Worm (Caenorhabditis elegans) whole organism, L1 larva: ENCODE data around the gene F42A10.5.
A peak's percentile ranks its signal among the peaks of the same experiment; 100 is the strongest.

Experiments used
- C04F5.9 ChIP-seq: sonication (generic microtip); optimal IDR thresholded peaks from 2 replicates; lab custom pipeline; 2016; ENCODE audit warnings: missing genetic modification characterization, missing compliant biosample characterization
- C16A3.4 ChIP-seq: fragments of 150-350 bp; optimal IDR thresholded peaks from 2 replicates; lab custom pipeline; 2014; ENCODE audit warnings: missing biosample characterization, missing genetic modification characterization
- Y116A8C.19 ChIP-seq: sonication (generic microtip); optimal IDR thresholded peaks from 2 replicates; lab custom pipeline; 2016; ENCODE audit warnings: missing compliant biosample characterization, missing genetic modification characterization, borderline replicate concordance
- alr-1 ChIP-seq: fragments of 200-800 bp; sonication (Bioruptor generic); optimal IDR thresholded peaks from 2 replicates; lab custom pipeline; 2018; ENCODE audit warnings: borderline replicate concordance, mild to moderate bottlenecking, missing genetic modification characterization, missing compliant biosample characterization
- aly-2 ChIP-seq: fragments of 150-350 bp; optimal IDR thresholded peaks from 2 replicates; lab custom pipeline; 2014; ENCODE audit warnings: missing biosample characterization, missing genetic modification characterization
- ama-1 ChIP-seq: fragments of 150-350 bp; optimal IDR thresholded peaks from 2 replicates; lab custom pipeline; 2014
- blmp-1 ChIP-seq: fragments of 150-350 bp; optimal IDR thresholded peaks from 2 replicates; lab custom pipeline; 2014; ENCODE audit warnings: missing biosample characterization, missing genetic modification characterization
- ceh-63 ChIP-seq: fragments of 200-800 bp; sonication (Bioruptor generic); optimal IDR thresholded peaks from 2 replicates; lab custom pipeline; 2018; ENCODE audit warnings: mild to moderate bottlenecking, missing genetic modification characterization, missing compliant biosample characterization
- ceh-82 ChIP-seq, 3 experiments: fragments of 150-350 bp in 1 of 3; sonication (generic microtip) in 2 of 3; optimal IDR thresholded peaks; 2 replicates each; lab custom pipeline; 2014 to 2017; ENCODE audit warnings: missing biosample characterization in 3 of 3, missing genetic modification characterization in 3 of 3
- ceh-88 ChIP-seq: fragments of 200-800 bp; sonication (Bioruptor generic); IDR thresholded peaks from 2 replicates; pipeline ENCODE4 v1.3.6; 2022; ENCODE audit warnings: missing genetic modification characterization, missing compliant biosample characterization
- ceh-90 ChIP-seq: sonication (generic microtip); optimal IDR thresholded peaks from 2 replicates; lab custom pipeline; 2016; ENCODE audit warnings: missing genetic modification characterization, missing compliant biosample characterization
- dpl-1 ChIP-seq, 3 experiments: fragments of 150-350 bp in 2 of 3; sonication (generic microtip) in 1 of 3; optimal IDR thresholded peaks; 2 replicates each; lab custom pipeline; 2014 to 2017; ENCODE audit warnings: missing biosample characterization in 3 of 3, missing genetic modification characterization in 3 of 3, missing genetic modification reagents in 3 of 3
- dsc-1 ChIP-seq: sonication (generic microtip); optimal IDR thresholded peaks from 2 replicates; lab custom pipeline; 2016; ENCODE audit warnings: mild to moderate bottlenecking, missing genetic modification characterization, missing compliant biosample characterization
- egl-13 ChIP-seq: sonication (generic microtip); optimal IDR thresholded peaks from 2 replicates; lab custom pipeline; 2016; ENCODE audit warnings: missing genotype, missing genetic modification reagents, missing genetic modification characterization, missing compliant biosample characterization
- elt-3 ChIP-seq, 6 experiments: fragments of 150-350 bp in 1 of 6; sonication (generic microtip); optimal IDR thresholded peaks; 2 replicates each; lab custom pipeline; 2017 to 2018; ENCODE audit warnings: missing biosample characterization in 6 of 6, missing genetic modification characterization in 6 of 6, inconsistent platforms in 1 of 6
- ets-5 ChIP-seq: fragments of 200-800 bp; sonication (Bioruptor generic); IDR thresholded peaks from 2 replicates; pipeline ENCODE4 v1.3.6; 2022; ENCODE audit warnings: missing genetic modification characterization, missing compliant biosample characterization
- fkh-10 ChIP-seq: sonication (generic microtip); optimal IDR thresholded peaks from 2 replicates; lab custom pipeline; 2017; ENCODE audit warnings: missing biosample characterization, missing genetic modification reagents, missing genetic modification characterization
- fkh-4 ChIP-seq: sonication (generic microtip); optimal IDR thresholded peaks from 2 replicates; lab custom pipeline; 2016; ENCODE audit warnings: missing compliant biosample characterization, missing genetic modification characterization, borderline replicate concordance
- hpl-2 ChIP-seq: fragments of 150-350 bp; optimal IDR thresholded peaks from 2 replicates; lab custom pipeline; 2014; ENCODE audit warnings: missing biosample characterization, missing genetic modification reagents, missing genetic modification characterization
- isw-1 ChIP-seq: fragments of 200-800 bp; sonication (Bioruptor generic); IDR thresholded peaks from 2 replicates; pipeline ENCODE4 v1.3.6; 2022; ENCODE audit warnings: missing genetic modification characterization, missing compliant biosample characterization
- jun-1 ChIP-seq: fragments of 150-350 bp; optimal IDR thresholded peaks from 2 replicates; lab custom pipeline; 2014; ENCODE audit warnings: missing biosample characterization, missing genetic modification reagents, missing genetic modification characterization
- lin-13 ChIP-seq: fragments of 150-350 bp; optimal IDR thresholded peaks from 2 replicates; lab custom pipeline; 2014; ENCODE audit warnings: missing biosample characterization, missing genetic modification reagents, missing genetic modification characterization
- lin-35 ChIP-seq, 2 experiments: fragments of 150-350 bp; optimal IDR thresholded peaks; 2 replicates each; lab custom pipeline; 2014; ENCODE audit warnings: missing biosample characterization in 2 of 2, missing genetic modification characterization in 2 of 2, missing genetic modification reagents in 2 of 2
- lin-39 ChIP-seq: fragments of 150-350 bp; optimal IDR thresholded peaks from 2 replicates; lab custom pipeline; 2014; ENCODE audit warnings: missing biosample characterization, missing genetic modification reagents, missing genetic modification characterization
- lir-3 ChIP-seq: sonication (generic microtip); optimal IDR thresholded peaks from 2 replicates; lab custom pipeline; 2016; ENCODE audit warnings: mild to moderate bottlenecking, missing genetic modification characterization, moderate library complexity, missing compliant biosample characterization; ENCODE audit not compliant: poor library complexity
- nhr-11 ChIP-seq: fragments of 150-350 bp; optimal IDR thresholded peaks from 2 replicates; lab custom pipeline; 2014; ENCODE audit warnings: missing biosample characterization, missing genetic modification characterization
- nhr-12 ChIP-seq: sonication (generic microtip); optimal IDR thresholded peaks from 2 replicates; lab custom pipeline; 2017; ENCODE audit warnings: missing biosample characterization, missing genetic modification characterization
- nhr-19 ChIP-seq: fragments of 200-800 bp; sonication (Bioruptor generic); conservative IDR thresholded peaks from 2 replicates; pipeline ENCODE4 v1.3.6; 2022; ENCODE audit warnings: missing genetic modification characterization, missing compliant biosample characterization
- nhr-20 ChIP-seq: sonication (generic microtip); optimal IDR thresholded peaks from 2 replicates; lab custom pipeline; 2016; ENCODE audit warnings: mild to moderate bottlenecking, missing genetic modification characterization, missing compliant biosample characterization
- nhr-47 ChIP-seq: sonication (generic microtip); optimal IDR thresholded peaks from 2 replicates; lab custom pipeline; 2016; ENCODE audit warnings: mild to moderate bottlenecking, missing genetic modification characterization, moderate library complexity, missing compliant biosample characterization
- nhr-71 ChIP-seq: sonication (generic microtip); optimal IDR thresholded peaks from 2 replicates; lab custom pipeline; 2016; ENCODE audit warnings: mild to moderate bottlenecking, missing genetic modification characterization, moderate library complexity, missing compliant biosample characterization
- nhr-76 ChIP-seq: sonication (generic microtip); optimal IDR thresholded peaks from 2 replicates; lab custom pipeline; 2017; ENCODE audit warnings: missing biosample characterization, missing genetic modification characterization
- nhr-77 ChIP-seq: fragments of 150-350 bp; optimal IDR thresholded peaks from 2 replicates; lab custom pipeline; 2014; ENCODE audit warnings: missing biosample characterization, missing genetic modification characterization
- nhr-84 ChIP-seq: sonication (generic microtip); optimal IDR thresholded peaks from 2 replicates; lab custom pipeline; 2017; ENCODE audit warnings: missing biosample characterization, missing genetic modification characterization
- nhr-85 ChIP-seq: sonication (generic microtip); peaks from one replicate; lab custom pipeline; 2016; ENCODE audit warnings: missing genetic modification characterization, inconsistent platforms, missing compliant biosample characterization
- nhr-90 ChIP-seq: sonication (generic microtip); optimal IDR thresholded peaks from 2 replicates; lab custom pipeline; 2016; ENCODE audit warnings: mild to moderate bottlenecking, missing genetic modification characterization, missing compliant biosample characterization; ENCODE audit not compliant: poor library complexity
- pag-3 ChIP-seq: sonication (generic microtip); optimal IDR thresholded peaks from 2 replicates; lab custom pipeline; 2017; ENCODE audit warnings: missing genetic modification characterization, mild to moderate bottlenecking, missing compliant biosample characterization, antibody characterized with exemption, borderline replicate concordance; ENCODE audit not compliant: insufficient read depth
- skn-1 ChIP-seq: fragments of 150-350 bp; optimal IDR thresholded peaks from 2 replicates; lab custom pipeline; 2014; ENCODE audit warnings: missing biosample characterization, missing genetic modification characterization
- snu-23 ChIP-seq: sonication (generic microtip); optimal IDR thresholded peaks from 2 replicates; lab custom pipeline; 2016; ENCODE audit warnings: missing genetic modification characterization, missing compliant biosample characterization
- sptf-1 ChIP-seq: fragments of 150-350 bp; optimal IDR thresholded peaks from 2 replicates; lab custom pipeline; 2014; ENCODE audit warnings: missing biosample characterization, missing genetic modification characterization
- sup-37 ChIP-seq: fragments of 200-800 bp; sonication (Bioruptor generic); optimal IDR thresholded peaks from 2 replicates; lab custom pipeline; 2018; ENCODE audit warnings: mild to moderate bottlenecking, missing genetic modification characterization, missing compliant biosample characterization
- swsn-7 ChIP-seq: sonication (generic microtip); optimal IDR thresholded peaks from 2 replicates; lab custom pipeline; 2016; ENCODE audit warnings: missing genetic modification characterization, missing compliant biosample characterization
- tbx-2 ChIP-seq: sonication (generic microtip); optimal IDR thresholded peaks from 2 replicates; lab custom pipeline; 2016; ENCODE audit warnings: missing genetic modification characterization, missing compliant biosample characterization
- unc-130 ChIP-seq: fragments of 150-350 bp; optimal IDR thresholded peaks from 2 replicates; lab custom pipeline; 2017; ENCODE audit warnings: missing biosample characterization, missing genetic modification characterization, inconsistent platforms
- unc-30 ChIP-seq: sonication (generic microtip); optimal IDR thresholded peaks from 2 replicates; lab custom pipeline; 2017; ENCODE audit warnings: missing biosample characterization, missing genetic modification characterization
- unc-86 ChIP-seq: sonication (generic microtip); optimal IDR thresholded peaks from 2 replicates; lab custom pipeline; 2016; ENCODE audit warnings: missing genetic modification characterization, missing compliant biosample characterization
- unc-98 ChIP-seq: fragments of 200-800 bp; sonication (Bioruptor generic); IDR thresholded peaks from 2 replicates; pipeline ENCODE4 v1.3.6; 2022; ENCODE audit warnings: missing genetic modification characterization, missing compliant biosample characterization
- vab-15 ChIP-seq: sonication (generic microtip); optimal IDR thresholded peaks from 2 replicates; lab custom pipeline; 2017; ENCODE audit warnings: missing genotype, mild to moderate bottlenecking, missing genetic modification characterization, missing compliant biosample characterization
- xbp-1 ChIP-seq: sonication (generic microtip); optimal IDR thresholded peaks from 2 replicates; lab custom pipeline; 2016; ENCODE audit warnings: missing genetic modification characterization, missing compliant biosample characterization
- zip-4 ChIP-seq: fragments of 200-800 bp; sonication (Bioruptor generic); optimal IDR thresholded peaks from 2 replicates; lab custom pipeline; 2018; ENCODE audit warnings: mild to moderate bottlenecking, missing genetic modification characterization, moderate library complexity, missing compliant biosample characterization
- ztf-11 ChIP-seq, 2 experiments: sonication (generic microtip); optimal IDR thresholded peaks; 2 replicates each; lab custom pipeline; 2016 to 2017; ENCODE audit warnings: missing genetic modification characterization in 2 of 2, missing biosample characterization in 1 of 2, missing compliant biosample characterization in 1 of 2
- ztf-4 ChIP-seq: fragments of 150-350 bp; optimal IDR thresholded peaks from 2 replicates; lab custom pipeline; 2014; ENCODE audit warnings: missing biosample characterization, missing genetic modification characterization

Gene F42A10.5

DNA sequence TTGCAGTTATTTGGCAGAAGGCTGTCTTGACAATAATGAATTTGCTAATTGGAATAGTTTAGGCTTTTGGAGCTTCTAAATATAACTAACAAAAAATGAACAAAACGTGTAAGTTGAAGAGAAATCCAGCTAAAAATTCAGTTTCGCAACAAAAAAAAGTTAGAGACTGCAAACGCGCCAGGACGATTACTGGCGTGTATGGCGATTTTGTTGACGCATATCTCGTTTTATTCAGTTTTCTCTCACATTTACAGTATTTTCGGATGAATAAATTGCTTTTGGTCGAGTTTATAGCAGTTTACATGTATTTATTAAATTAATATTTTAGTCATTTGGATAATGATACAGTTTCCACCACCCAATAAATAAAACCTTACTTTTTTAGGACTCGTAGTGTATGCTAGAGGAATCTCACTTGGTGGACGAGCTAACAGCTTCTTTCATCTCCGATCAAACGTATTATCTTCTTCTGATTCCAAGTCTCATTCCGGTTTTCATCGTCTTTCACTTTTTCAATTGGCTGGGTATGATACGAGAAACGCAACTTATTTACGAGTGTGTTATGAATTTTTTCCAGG is at the start of gene F42A10.5, which contains the start of gene abcf-3:
TSS of gene F42A10.5 (minus strand) at position 458 of the 578 bp plus-strand sequence.
TSS of gene abcf-3 (plus strand) at position 384 of the 578 bp plus-strand sequence.
- TF ChIP-seq blmp-1 (tag; lab: Kevin White, UChicago) = peak; percentile 59
- peak in 1 of 2 experiments; percentile 32 for TF ChIP-seq ztf-11 (tag; optimal IDR thresholded peaks at IDR 0.05; lab: Kevin White, UChicago)
- TF ChIP-seq nhr-76 = no peak
- peak; percentile 71 for TF ChIP-seq nhr-20
- peak; percentile 62 for TF ChIP-seq tbx-2
- TF ChIP-seq vab-15 (tag; lab: Kevin White, UChicago) = no peak
- peak; percentile 20 for TF ChIP-seq egl-13 (tag; lab: Kevin White, UChicago)
- TF ChIP-seq unc-30 (tag; lab: Kevin White, UChicago) = no peak
- TF ChIP-seq ceh-63 (GFP tag; lab: Kevin White, UChicago) = no peak
- peak; percentile 73 to 77 (median 76) for TF ChIP-seq dpl-1 (GFP tag; optimal IDR thresholded peaks at IDR 0.05; lab: Kevin White, UChicago)
- TF ChIP-seq lin-39 (tag; lab: Kevin White, UChicago) = peak; percentile 60
- no peak for TF ChIP-seq Y116A8C.19 (tag; lab: Kevin White, UChicago)
- TF ChIP-seq nhr-71 = peak; percentile 84
- TF ChIP-seq sptf-1 (tag; lab: Kevin White, UChicago) = no peak
- TF ChIP-seq fkh-10 = peak; percentile 57
- TF ChIP-seq nhr-19 = peak; percentile 73
- no peak for TF ChIP-seq lir-3 (tag; lab: Kevin White, UChicago)
- no peak for TF ChIP-seq nhr-84 (tag; lab: Kevin White, UChicago)
- TF ChIP-seq fkh-4 (tag; lab: Kevin White, UChicago) = peak; percentile 5
- peak in 2 of 6 experiments; percentile 46 to 78 for TF ChIP-seq elt-3 (tag; optimal IDR thresholded peaks at IDR 0.05; lab: Kevin White, UChicago)
- TF ChIP-seq zip-4 (GFP tag; lab: Kevin White, UChicago) = peak; percentile 21
- TF ChIP-seq lin-35 (GFP tag; optimal IDR thresholded peaks at IDR 0.05; lab: Kevin White, UChicago) = peak; percentile 73 to 85
- peak; percentile 64 for TF ChIP-seq nhr-90 (tag; lab: Kevin White, UChicago)
- TF ChIP-seq nhr-85 (tag; lab: Kevin White, UChicago) = peak; percentile 85
- TF ChIP-seq ceh-82 (tag; optimal IDR thresholded peaks at IDR 0.05; lab: Kevin White, UChicago) = peak; percentile 67 to 80 (median 76)
- TF ChIP-seq C16A3.4 (tag; lab: Kevin White, UChicago) = peak; percentile 66
- no peak for TF ChIP-seq pag-3 (tag; lab: Kevin White, UChicago)
- no peak for TF ChIP-seq ets-5 (GFP tag; lab: Robert Waterston, UW)
- TF ChIP-seq dsc-1 (tag; lab: Kevin White, UChicago) = peak; percentile 66
- peak; percentile 77 for TF ChIP-seq swsn-7 (tag; lab: Kevin White, UChicago)
- peak; percentile 78 for TF ChIP-seq snu-23
- peak; percentile 5 for TF ChIP-seq nhr-11 (tag; lab: Kevin White, UChicago)
- peak; percentile 76 for TF ChIP-seq nhr-47 (tag; lab: Kevin White, UChicago)
- TF ChIP-seq skn-1 (tag; lab: Kevin White, UChicago) = peak; percentile 85
- peak; percentile 23 for TF ChIP-seq aly-2
- no peak for TF ChIP-seq unc-98 (GFP tag; lab: Robert Waterston, UW)
- TF ChIP-seq sup-37 (GFP tag; lab: Kevin White, UChicago) = no peak
- TF ChIP-seq C04F5.9 (tag; lab: Kevin White, UChicago) = peak; percentile 32
- no peak for TF ChIP-seq nhr-12 (tag; lab: Kevin White, UChicago)
- no peak for TF ChIP-seq ceh-88
- peak; percentile 30 for TF ChIP-seq ztf-4 (tag; lab: Kevin White, UChicago)
- peak; percentile 55 for TF ChIP-seq nhr-77
- TF ChIP-seq unc-86 (tag; lab: Kevin White, UChicago) = peak; percentile 37
- TF ChIP-seq ama-1 (lab: Kevin White, UChicago) = no peak
- TF ChIP-seq ceh-90 (tag; lab: Kevin White, UChicago) = no peak
- peak; percentile 76 for TF ChIP-seq unc-130 (tag; lab: Kevin White, UChicago)
- peak; percentile 38 for TF ChIP-seq hpl-2 (GFP tag; lab: Kevin White, UChicago)
- TF ChIP-seq isw-1 (GFP tag; lab: Robert Waterston, UW) = peak; percentile 61
- TF ChIP-seq jun-1 = peak; percentile 56
- peak; percentile 60 for TF ChIP-seq lin-13
- no peak for TF ChIP-seq alr-1 (tag; lab: Kevin White, UChicago)
- TF ChIP-seq xbp-1 = peak; percentile 61
